Worm (Caenorhabditis elegans): ENCODE data around the gene his-41.
A peak's percentile ranks its signal among the peaks of the same experiment; 100 is the strongest.

Gene his-41

ce11 chrV:9545238-9545709 is at the start of gene his-41, which contains the start of gene his-35 (continued):
- TF ChIP-seq mdl-1 (tag; optimal IDR thresholded peaks at IDR 0.05): peak in 1 of 2 experiments; percentile 11
- TF ChIP-seq dve-1 (tag; optimal IDR thresholded peaks at IDR 0.05; ENCODE audit: insufficient read depth): no peak

- TF ChIP-seq egl-27 (tag; optimal IDR thresholded peaks at IDR 0.05) (no peak), rbr-2 (tag; optimal IDR thresholded peaks at IDR 0.05) (no peak), attf-4 (tag; optimal IDR thresholded peaks at IDR 0.05) (no peak), nhr-77 (tag; optimal IDR thresholded peaks at IDR 0.05) (no peak), daf-16 (GFP tag; optimal IDR thresholded peaks at IDR 0.05) (peak in 1 of 2 experiments; percentile 37), daf-16 (tag; optimal IDR thresholded peaks at IDR 0.05) (no peak), nhr-28 (tag; optimal IDR thresholded peaks at IDR 0.05) (no peak), F37D6.2 (tag; optimal IDR thresholded peaks at IDR 0.05) (no peak)
These were observed 48.6 kb upstream of the his-41 start, which contains the start of gene gsnl-1 for ce11 chrV:9496742-9497141. Gene gsnl-1, plus strand, starts transcription at chrV:9497042.

ce11 chrV:9499295-9499694 is 46.0 kb upstream of the his-41 start:
- TF ChIP-seq dmd-6 (GFP tag; IDR thresholded peaks at IDR 0.05) (no peak), mxl-3 (GFP tag; optimal IDR thresholded peaks at IDR 0.05) (no peak), daf-12 (tag; optimal IDR thresholded peaks at IDR 0.05) (no peak), php-3 (GFP tag; IDR thresholded peaks at IDR 0.05) (no peak), egl-27 (tag; optimal IDR thresholded peaks at IDR 0.05) (no peak), unc-62 (GFP tag; optimal IDR thresholded peaks at IDR 0.05 in 1 of 2) (no peak), unc-62 (tag; optimal IDR thresholded peaks at IDR 0.05) (no peak), fkh-10 (GFP tag; optimal IDR thresholded peaks at IDR 0.05) (no peak), daf-16 (GFP tag; optimal IDR thresholded peaks at IDR 0.05) (no peak), daf-16 (tag; optimal IDR thresholded peaks at IDR 0.05) (no peak), lin-13 (GFP tag; optimal IDR thresholded peaks at IDR 0.05) (no peak), cey-2 (tag; optimal IDR thresholded peaks at IDR 0.05; ENCODE audit: borderline replicate concordance, insufficient read depth) (no peak), Y48G9A.11 (GFP tag; IDR thresholded peaks at IDR 0.05) (no peak)

ce11 chrV:9500826-9501451 is 44.4 kb upstream of the his-41 start, which contains the start of gene swt-5:
Gene swt-5, plus strand, starts transcription at chrV:9501401.
- no peak for TF ChIP-seq hif-1 (tag; optimal IDR thresholded peaks at IDR 0.05)

- TF ChIP-seq pqm-1 (tag; optimal IDR thresholded peaks at IDR 0.05): no peak
- TF ChIP-seq ZK337.2 (GFP tag; IDR thresholded peaks at IDR 0.05): peak; percentile 87
- no peak for TF ChIP-seq ceh-82 (tag; optimal IDR thresholded peaks at IDR 0.05)
- TF ChIP-seq ceh-28 (tag; optimal IDR thresholded peaks at IDR 0.05): no peak
- peak; percentile 79 for TF ChIP-seq madf-9 (GFP tag; conservative IDR thresholded peaks at IDR 0.05)
- TF ChIP-seq nhr-102 (tag; optimal IDR thresholded peaks at IDR 0.05): peak; percentile 68
- TF ChIP-seq lir-3 (tag; optimal IDR thresholded peaks at IDR 0.05): peak; percentile 60
- 0 out of 2 replicates have a peak, but pooled peaks have one; percentile 12 for TF ChIP-seq mxl-2 (GFP tag; conservative IDR thresholded peaks at IDR 0.05)
- peak in 1 of 2 experiments; percentile 93 for TF ChIP-seq unc-62 (GFP tag; optimal IDR thresholded peaks at IDR 0.05 in 1 of 2)
- TF ChIP-seq unc-62 (tag; optimal IDR thresholded peaks at IDR 0.05): no peak
- TF ChIP-seq unc-39 (tag; optimal IDR thresholded peaks at IDR 0.05): no peak
- peak; percentile 6 for TF ChIP-seq hlh-30 (tag; optimal IDR thresholded peaks at IDR 0.05; ENCODE audit: insufficient read depth)
- no peak for TF ChIP-seq dve-1 (tag; optimal IDR thresholded peaks at IDR 0.05; ENCODE audit: insufficient read depth)
- peak; percentile 81 for TF ChIP-seq snpc-4 (tag; optimal IDR thresholded peaks at IDR 0.05)
- no peak for TF ChIP-seq ZK546.5 (tag; optimal IDR thresholded peaks at IDR 0.05)
- TF ChIP-seq pha-4 (GFP tag; IDR thresholded peaks at IDR 0.05): peak; percentile 88; the same call in 1 of the 2 replicates
- TF ChIP-seq pha-4 (tag; optimal IDR thresholded peaks at IDR 0.05): no peak
- TF ChIP-seq jun-1 (tag; optimal IDR thresholded peaks at IDR 0.05): no peak
- TF ChIP-seq lin-38 (GFP tag; IDR thresholded peaks at IDR 0.05): no peak; the same call in 1 of the 2 replicates
- peak; percentile 85 for TF ChIP-seq tra-1 (GFP tag; IDR thresholded peaks at IDR 0.05)
- peak; percentile 56; the same call in 1 of the 2 replicates for TF ChIP-seq lin-29 (GFP tag; IDR thresholded peaks at IDR 0.05)
- peak; percentile 6 for TF ChIP-seq nhr-111 (GFP tag; optimal IDR thresholded peaks at IDR 0.05)
- peak; percentile 72 to 73; a peak in 1 of 4 replicates for TF ChIP-seq madf-5 (GFP tag; IDR thresholded peaks at IDR 0.05)
These were observed 42.1 kb upstream of the his-41 start for ce11 chrV:9503152-9503817.
